Fruit fly (Drosophila melanogaster): ENCODE data around the gene CG1958.
A peak's percentile ranks its signal among the peaks of the same experiment; 100 is the strongest.

The CG1958 gene

DNA sequence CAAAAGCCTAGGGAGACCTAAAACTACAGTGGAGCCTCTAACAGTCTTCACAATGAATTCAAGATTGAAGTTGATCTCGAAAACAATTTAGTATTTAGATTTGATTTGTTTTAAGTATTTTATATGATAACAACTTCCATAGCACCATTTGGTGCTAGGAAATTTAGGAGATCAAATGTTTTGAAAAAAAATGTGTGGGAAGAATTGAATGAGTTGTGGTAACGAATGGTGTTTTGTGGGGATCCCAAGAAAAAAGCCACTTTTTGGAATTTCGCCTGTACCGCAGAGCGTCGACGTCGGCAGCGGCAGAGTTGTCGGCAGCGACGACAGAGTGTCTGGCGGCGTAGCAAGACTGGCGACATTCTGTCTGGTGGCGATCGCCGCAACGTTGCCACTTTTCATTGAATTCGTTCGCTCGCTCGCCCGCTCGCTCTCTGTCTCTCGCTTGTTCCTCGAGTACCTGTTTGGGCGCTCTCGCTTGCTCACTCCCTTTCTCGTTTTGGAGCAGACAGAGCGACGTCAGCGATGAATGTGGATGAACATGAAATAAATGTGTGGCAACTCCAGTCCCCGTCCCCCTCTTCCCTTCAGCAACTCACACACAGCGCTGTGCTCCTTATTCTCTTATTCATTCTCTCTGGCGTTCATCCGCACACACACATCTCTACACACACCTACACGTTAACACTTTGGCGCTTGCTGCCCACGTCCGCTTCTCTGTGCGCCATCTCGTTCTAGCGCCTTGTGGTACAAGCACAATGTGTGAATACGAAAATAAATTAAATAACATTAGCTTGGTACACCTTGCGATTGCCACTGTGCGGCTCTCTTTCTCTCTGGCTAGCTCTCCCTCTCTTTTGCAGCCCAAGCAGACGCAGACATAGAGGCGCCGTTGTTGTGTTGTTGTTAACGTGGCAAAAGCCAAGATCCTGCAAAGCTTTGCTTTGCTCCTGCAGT is 33.0 kb downstream of the CG1958 start (continued):
- no peak for TF ChIP-seq CG6254 (GFP tag; optimal IDR thresholded peaks at IDR 0.05)
- TF ChIP-seq CG12744 (GFP tag; optimal IDR thresholded peaks at IDR 0.05) = no peak
- peak; percentile 2 for TF ChIP-seq Mad (GFP tag; optimal IDR thresholded peaks at IDR 0.05)
- TF ChIP-seq Hsf (GFP tag; optimal IDR thresholded peaks at IDR 0.05) = peak; percentile 30
- peak; percentile 51 for TF ChIP-seq Sox100B (GFP tag; optimal IDR thresholded peaks at IDR 0.05)
- peak in 1 of 3 experiments; percentile 25 for TF ChIP-seq lola (GFP tag; optimal IDR thresholded peaks at IDR 0.05)
- TF ChIP-seq jumu (GFP tag; optimal IDR thresholded peaks at IDR 0.05) = peak; percentile 19
- peak; percentile 45; the same call in 1 of the 2 replicates for TF ChIP-seq seq (GFP tag; IDR thresholded peaks at IDR 0.05)
- TF ChIP-seq row (GFP tag; IDR thresholded peaks at IDR 0.05) = peak; percentile 62
- peak; percentile 94 for TF ChIP-seq shn (GFP tag; optimal IDR thresholded peaks at IDR 0.05)
- TF ChIP-seq CG11398 (GFP tag; optimal IDR thresholded peaks at IDR 0.05) = no peak
- TF ChIP-seq CHES-1-like (GFP tag; optimal IDR thresholded peaks at IDR 0.05) = peak; percentile 8
- peak; percentile 39 for TF ChIP-seq tap (tag; optimal IDR thresholded peaks at IDR 0.05)
- TF ChIP-seq Dad (GFP tag; optimal IDR thresholded peaks at IDR 0.05) = no peak
- TF ChIP-seq CG1602 (GFP tag; optimal IDR thresholded peaks at IDR 0.05) = peak; percentile 26
- TF ChIP-seq Poxn (GFP tag; IDR thresholded peaks at IDR 0.05) = no peak
- TF ChIP-seq Oli (tag; optimal IDR thresholded peaks at IDR 0.05) = peak; percentile 67
- TF ChIP-seq CG8281 (tag; optimal IDR thresholded peaks at IDR 0.05) = peak; percentile 7
- no peak for TF ChIP-seq CG16863 (GFP tag; optimal IDR thresholded peaks at IDR 0.05)
- peak; percentile 32; the same call in 1 of the 2 replicates for TF ChIP-seq klu (GFP tag; IDR thresholded peaks at IDR 0.05)
- peak; percentile 61 for TF ChIP-seq ind (GFP tag; optimal IDR thresholded peaks at IDR 0.05)
- TF ChIP-seq al (GFP tag; IDR thresholded peaks at IDR 0.05) = peak; percentile 41; the same call in 1 of the 2 replicates
- TF ChIP-seq Drgx (GFP tag; IDR thresholded peaks at IDR 0.05) = peak; percentile 61
- no peak for TF ChIP-seq CG2116 (GFP tag; optimal IDR thresholded peaks at IDR 0.05)
- TF ChIP-seq Dp (GFP tag; optimal IDR thresholded peaks at IDR 0.05) = no peak
- TF ChIP-seq CG1024 (GFP tag; IDR thresholded peaks at IDR 0.05) = no peak
- TF ChIP-seq grau (tag; optimal IDR thresholded peaks at IDR 0.05) = peak; percentile 94
- 0 out of 2 replicates have a peak, but pooled peaks have one; percentile 27 for TF ChIP-seq CG4404 (GFP tag; IDR thresholded peaks at IDR 0.05)
- TF ChIP-seq CG2199 (GFP tag; IDR thresholded peaks at IDR 0.05) = no peak
- 0 out of 3 replicates have a peak, but pooled peaks have one; percentile 32 for TF ChIP-seq CG11456 (GFP tag; IDR thresholded peaks at IDR 0.05)
- peak; percentile 27 to 33 for TF ChIP-seq dpn (GFP tag; optimal IDR thresholded peaks at IDR 0.05)
- peak; percentile 30; the same call in 1 of the 2 replicates for TF ChIP-seq sna (GFP tag; IDR thresholded peaks at IDR 0.05; ENCODE audit: partially characterized antibody)
- no peak for TF ChIP-seq Hr3 (GFP tag; optimal IDR thresholded peaks at IDR 0.05)
- TF ChIP-seq scrt (GFP tag; optimal IDR thresholded peaks at IDR 0.05) = peak; percentile 47
- peak; percentile 36 for TF ChIP-seq ewg (GFP tag; optimal IDR thresholded peaks at IDR 0.05)
- peak; percentile 42 for TF ChIP-seq CG10979 (tag; optimal IDR thresholded peaks at IDR 0.05)
- peak; percentile 50; the same call in 1 of the 2 replicates for TF ChIP-seq CG32532 (GFP tag; IDR thresholded peaks at IDR 0.05)
- TF ChIP-seq lov (optimal IDR thresholded peaks at IDR 0.05) = no peak
- TF ChIP-seq lov (GFP tag; IDR thresholded peaks at IDR 0.05) = peak; percentile 18; the same call in 1 of the 3 replicates
- no peak for TF ChIP-seq run (tag; optimal IDR thresholded peaks at IDR 0.05)
- 0 out of 2 replicates have a peak, but pooled peaks have one; percentile 7 for TF ChIP-seq CG6272 (GFP tag; IDR thresholded peaks at IDR 0.05)
- TF ChIP-seq chm (GFP tag; IDR thresholded peaks at IDR 0.05) = no peak
- peak; percentile 70 to 93 for TF ChIP-seq Trl (optimal IDR thresholded peaks at IDR 0.05)
- no peak for TF ChIP-seq Trl (GFP tag; optimal IDR thresholded peaks at IDR 0.05)
- TF ChIP-seq pum (GFP tag; optimal IDR thresholded peaks at IDR 0.05) = peak; percentile 10
- peak; percentile 7 to 79 for TF ChIP-seq Pdp1 (GFP tag; optimal IDR thresholded peaks at IDR 0.05)
- TF ChIP-seq zfh2 (GFP tag; optimal IDR thresholded peaks at IDR 0.05) = peak; percentile 46
- TF ChIP-seq corto (GFP tag; optimal IDR thresholded peaks at IDR 0.05) = no peak
- peak; percentile 26 for TF ChIP-seq CG17829 (tag; optimal IDR thresholded peaks at IDR 0.05)

All from whole organism, embryonic.